Worm (Caenorhabditis elegans): ENCODE data around the gene Y41D4B.1.

The Y41D4B.1 gene

ce11 chrIV:1660735-1661134 lies 11.8 kb upstream of the Y41D4B.1 start:
- no peak for TF ChIP-seq unc-62 (GFP tag; optimal IDR thresholded peaks at IDR 0.05)

ce11 chrIV:1662872-1663271 lies 9.6 kb upstream of the Y41D4B.1 start:
- TF ChIP-seq unc-62 (GFP tag; optimal IDR thresholded peaks at IDR 0.05) = no peak

- TF ChIP-seq unc-62 (GFP tag; optimal IDR thresholded peaks at IDR 0.05) = no peak
Measured at ce11 chrIV:1676926-1677325, 4.4 kb downstream of the Y41D4B.1 start.

DNA sequence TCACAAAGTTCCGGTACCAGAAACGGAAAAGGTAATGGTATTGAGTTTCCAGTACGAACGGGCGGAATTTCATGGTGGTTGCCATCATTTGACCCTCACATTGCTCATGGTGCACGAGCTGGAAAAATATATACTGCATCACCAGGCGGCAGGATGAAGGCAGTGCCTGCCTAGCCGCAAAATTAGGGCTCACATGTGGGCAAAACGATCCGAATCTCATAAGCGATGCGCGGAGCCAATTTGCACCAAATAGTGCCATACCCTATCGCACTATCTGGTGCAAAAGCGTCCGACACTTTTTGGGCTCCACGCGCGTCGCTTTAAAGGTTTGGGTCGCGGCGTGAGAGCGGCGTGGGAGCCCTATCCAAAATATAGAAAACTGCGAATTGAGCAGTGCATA lies 6.7 kb downstream of the Y41D4B.1 start:
- TF ChIP-seq unc-62 (GFP tag; optimal IDR thresholded peaks at IDR 0.05) = no peak

- TF ChIP-seq unc-62 (GFP tag; optimal IDR thresholded peaks at IDR 0.05) = no peak
Measured at ce11 chrIV:1682066-1682465, 9.6 kb downstream of the Y41D4B.1 start, which contains the start of gene Y41D4B.24. Gene Y41D4B.24 (minus strand): TSS chrIV:1682166.

DNA sequence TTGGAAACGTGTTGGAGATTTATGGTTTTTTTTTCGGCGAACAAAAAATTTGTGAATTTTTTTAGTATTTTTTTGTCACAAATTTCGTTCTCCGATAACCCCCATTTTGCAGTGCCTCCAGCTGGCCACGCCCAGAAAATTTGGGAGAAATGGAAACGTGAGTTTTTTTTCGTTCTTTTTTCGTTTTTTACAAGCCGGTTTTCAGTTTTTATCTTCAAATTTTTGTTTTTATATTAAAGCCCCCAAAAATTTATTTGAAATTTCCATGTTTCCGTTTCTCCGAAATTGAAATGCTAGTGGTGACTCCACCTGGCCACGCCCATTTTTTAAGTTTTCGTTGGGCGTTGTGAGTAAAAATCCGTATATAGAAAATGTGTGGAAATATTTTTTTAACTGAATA lies 14.7 kb downstream of the Y41D4B.1 start:
- no peak for TF ChIP-seq unc-62 (GFP tag; optimal IDR thresholded peaks at IDR 0.05)

ce11 chrIV:1691651-1692050 lies 19.2 kb downstream of the Y41D4B.1 start:
- TF ChIP-seq unc-62 (GFP tag; optimal IDR thresholded peaks at IDR 0.05) = no peak

ce11 chrIV:1699599-1699998 lies 27.1 kb downstream of the Y41D4B.1 start, which contains the start of gene bus-2:
Gene bus-2 (plus strand): TSS chrIV:1699899.
- TF ChIP-seq unc-62 (GFP tag; optimal IDR thresholded peaks at IDR 0.05) = no peak

- no peak for TF ChIP-seq unc-62 (GFP tag; optimal IDR thresholded peaks at IDR 0.05)
Measured at ce11 chrIV:1706996-1707395, 34.5 kb downstream of the Y41D4B.1 start, which contains the start of gene K08D12.4. Gene K08D12.4 (plus strand): TSS chrIV:1707296.

DNA sequence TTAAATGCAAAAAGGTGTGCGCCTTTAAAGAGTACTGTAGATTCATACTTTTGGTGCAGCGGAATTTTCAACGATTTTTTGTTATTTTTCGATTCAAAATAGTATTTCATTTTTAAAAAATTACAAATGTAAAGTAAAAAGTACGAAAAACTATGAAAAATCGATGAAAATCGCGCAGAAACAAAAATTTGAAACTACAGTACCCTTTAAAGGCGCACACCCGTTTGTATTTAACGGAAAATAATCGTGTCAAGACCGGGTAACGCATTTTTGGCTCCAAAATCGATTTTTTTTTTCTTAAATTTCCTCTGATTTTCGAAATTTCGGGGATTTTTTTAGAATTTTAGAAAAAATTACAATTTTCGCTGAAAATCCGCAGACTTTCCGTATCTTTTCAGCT lies 35.5 kb downstream of the Y41D4B.1 start:
- TF ChIP-seq unc-62 (GFP tag; optimal IDR thresholded peaks at IDR 0.05) = no peak

DNA sequence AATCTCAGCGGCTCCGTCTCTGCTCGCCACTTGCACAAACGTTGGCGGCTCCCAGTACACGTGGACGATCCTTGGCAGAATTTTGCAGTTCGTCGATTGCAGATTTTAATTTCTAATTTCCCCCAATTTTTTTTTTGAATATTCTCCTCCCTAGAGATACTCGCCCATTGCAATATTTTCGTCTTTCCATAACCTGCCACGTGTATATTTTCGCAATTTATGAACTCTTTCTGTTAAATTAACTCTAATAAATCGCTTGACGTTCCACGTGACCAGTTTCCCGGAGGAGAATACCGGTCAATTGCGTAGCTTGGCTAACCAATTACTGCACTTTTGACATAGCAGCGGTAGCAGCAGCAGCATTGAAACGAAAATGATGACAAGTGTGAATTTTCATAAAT lies 35.9 kb downstream of the Y41D4B.1 start:
- TF ChIP-seq unc-62 (GFP tag; optimal IDR thresholded peaks at IDR 0.05) = no peak

DNA sequence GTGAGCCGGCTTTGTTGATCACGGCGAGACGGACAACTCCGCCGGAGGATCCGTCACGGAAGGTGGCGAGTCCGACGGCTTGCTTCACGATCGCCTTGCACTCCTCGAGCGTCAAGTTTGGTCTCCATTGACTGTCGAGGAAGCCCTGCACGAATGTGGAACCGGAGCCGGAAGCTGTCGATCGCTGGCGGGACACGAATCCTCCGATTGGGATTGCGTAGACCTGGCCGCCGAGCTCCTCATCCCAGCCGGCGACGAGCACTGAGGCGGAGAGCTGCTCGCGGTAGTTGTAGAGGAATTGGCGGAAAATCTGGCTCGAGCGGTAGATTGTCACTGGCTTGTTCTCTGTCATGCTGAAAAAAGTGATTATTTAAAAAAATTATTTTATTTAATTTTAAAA lies 36.5 kb downstream of the Y41D4B.1 start:
- TF ChIP-seq unc-62 (GFP tag; optimal IDR thresholded peaks at IDR 0.05) = no peak

DNA sequence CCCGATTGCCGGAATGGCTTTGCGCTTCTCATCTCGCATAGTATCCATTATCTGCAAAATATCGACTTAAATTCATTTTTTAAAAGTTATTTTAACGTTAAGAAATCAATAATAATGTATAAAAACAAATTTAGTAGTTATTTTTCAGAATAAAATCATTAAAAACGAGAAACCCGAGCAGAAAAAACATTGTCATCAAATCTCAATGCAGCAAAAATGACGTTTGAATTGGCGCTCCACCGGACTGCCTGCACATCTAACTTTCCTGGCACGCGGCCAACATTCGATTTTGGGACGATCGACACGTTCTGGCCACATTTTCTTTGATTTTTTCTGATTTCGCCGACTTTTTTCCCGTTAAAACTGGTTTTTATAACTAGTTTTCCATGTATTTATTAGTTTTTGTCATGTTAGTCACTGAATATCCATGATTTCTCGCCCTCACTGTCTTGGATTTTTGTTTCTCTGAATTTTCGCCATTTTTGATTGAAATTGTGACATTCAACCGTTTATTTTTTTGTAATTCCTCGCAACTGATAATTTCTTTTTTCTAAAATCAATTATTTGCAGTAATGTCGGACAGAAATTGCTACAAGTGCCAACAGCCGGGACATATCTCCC lies 37.3 kb downstream of the Y41D4B.1 start, which contains the start of the genes pbs-1 and K08D12.3:
pbs-1 (minus strand) TSS at position 51 of the 621 bp plus-strand sequence.
K08D12.3 (plus strand) TSS at position 571 of the 621 bp plus-strand sequence.
- no peak for TF ChIP-seq unc-62 (GFP tag; optimal IDR thresholded peaks at IDR 0.05)

DNA sequence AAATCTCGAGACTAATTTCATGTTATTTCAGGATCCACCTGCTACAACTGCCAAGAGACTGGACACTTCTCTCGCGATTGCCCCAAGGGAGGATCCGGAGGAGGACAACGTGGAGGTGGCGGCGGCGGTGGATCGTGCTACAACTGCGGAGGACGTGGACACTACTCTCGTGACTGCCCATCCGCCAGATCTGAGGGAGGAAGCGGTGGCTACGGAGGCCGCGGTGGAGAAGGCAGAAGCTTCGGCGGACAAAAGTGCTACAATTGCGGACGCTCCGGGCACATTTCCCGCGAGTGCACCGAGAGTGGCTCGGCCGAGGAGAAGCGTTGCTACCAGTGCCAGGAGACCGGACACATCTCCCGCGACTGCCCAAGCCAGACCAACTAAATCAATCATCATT lies 38.0 kb downstream of the Y41D4B.1 start:
- no peak for TF ChIP-seq unc-62 (GFP tag; optimal IDR thresholded peaks at IDR 0.05)

DNA sequence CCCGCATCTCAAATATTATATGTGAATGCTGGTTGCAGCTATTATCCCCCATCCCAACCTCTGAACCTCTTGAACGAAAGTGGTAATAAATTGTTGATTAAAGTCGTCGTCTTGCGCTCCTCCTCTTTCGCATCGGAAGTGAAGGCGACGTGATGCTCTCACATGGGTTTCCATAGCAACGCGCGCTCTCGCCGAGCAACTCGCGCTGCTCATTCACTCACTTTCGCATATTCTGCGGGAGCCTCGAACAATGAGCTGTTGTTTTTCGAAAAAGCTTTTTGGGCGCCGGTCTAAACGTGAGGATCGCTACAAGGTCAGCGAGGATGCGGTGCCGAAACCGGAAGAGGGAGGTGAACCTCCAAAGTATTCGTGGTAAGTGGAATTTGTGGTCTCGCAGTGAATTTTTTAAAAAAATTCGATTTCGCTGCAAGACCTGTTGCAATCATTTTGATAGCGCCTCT lies 38.6 kb downstream of the Y41D4B.1 start, which contains the start of gene rpi-2:
rpi-2 (plus strand) TSS at position 234 of the 461 bp plus-strand sequence.
- TF ChIP-seq unc-62 (GFP tag; optimal IDR thresholded peaks at IDR 0.05) = no peak

ce11 chrIV:1713618-1714017 lies 41.1 kb downstream of the Y41D4B.1 start:
- no peak for TF ChIP-seq unc-62 (GFP tag; optimal IDR thresholded peaks at IDR 0.05)

DNA sequence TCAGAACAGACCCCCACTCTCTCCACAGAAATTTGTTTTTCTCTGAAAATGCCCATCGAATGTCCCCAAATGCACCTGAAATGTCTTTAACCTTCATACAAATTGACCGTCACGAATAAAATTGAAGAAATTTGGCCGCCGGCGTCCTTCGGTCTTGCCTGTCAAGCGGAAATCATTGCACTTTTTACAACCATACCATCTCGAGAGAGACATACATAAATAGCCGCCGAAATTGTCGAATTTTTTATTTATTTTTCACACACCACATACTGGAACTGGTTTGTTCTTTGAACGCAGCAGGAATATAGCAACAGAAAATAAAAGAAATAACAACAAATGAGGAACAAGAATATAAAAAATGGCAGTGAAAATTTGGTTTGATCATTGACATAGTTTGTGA lies 43.2 kb downstream of the Y41D4B.1 start:
- no peak for TF ChIP-seq unc-62 (GFP tag; optimal IDR thresholded peaks at IDR 0.05)

DNA sequence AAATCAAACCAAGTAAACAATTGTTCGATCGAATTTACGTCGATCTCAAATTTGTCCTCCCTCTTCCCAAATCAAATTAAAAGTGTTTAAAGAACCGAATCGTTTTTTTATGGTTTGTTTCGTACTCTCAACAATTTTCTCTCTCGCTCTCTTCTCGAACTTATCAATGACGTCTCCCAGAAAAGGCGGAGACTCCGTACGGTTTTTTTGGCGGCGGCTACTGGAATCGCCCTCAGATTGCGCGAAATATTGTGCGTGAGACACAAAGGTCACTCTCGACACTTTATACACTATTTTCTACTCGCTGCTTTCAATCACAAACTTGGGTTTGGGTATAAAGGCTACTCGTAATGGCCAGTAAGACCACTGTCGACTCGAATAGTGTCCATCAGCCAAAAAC lies 48.0 kb downstream of the Y41D4B.1 start, which contains the start of gene epic-2:
epic-2 (plus strand) TSS at position 317 of the 400 bp plus-strand sequence.
- TF ChIP-seq unc-62 (GFP tag; optimal IDR thresholded peaks at IDR 0.05) = no peak
